Worm (Caenorhabditis elegans): ENCODE measurements around the gene unc-112.

DNA sequence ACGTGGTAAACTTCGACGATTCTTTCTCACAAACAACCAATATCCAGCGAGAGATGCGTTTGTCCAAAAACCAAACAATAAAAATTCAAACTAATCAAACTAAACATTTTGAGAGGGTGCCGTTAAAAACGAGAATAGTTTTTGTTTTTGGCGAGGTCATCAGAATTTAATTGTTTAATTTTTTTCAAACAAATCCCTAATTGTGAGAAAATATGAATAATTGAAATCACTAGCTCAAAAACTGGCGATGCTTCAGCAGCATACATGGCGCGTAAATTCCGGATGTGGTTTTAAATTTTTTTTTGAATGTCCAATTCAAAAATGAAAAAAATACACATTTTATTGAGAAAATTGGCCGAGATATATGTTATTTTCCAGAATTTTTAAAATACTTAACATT lies 23.0 kb upstream of the unc-112 start, which contains the start of gene R08A2.1:
- no peak for TF ChIP-seq W03F9.2 (tag; optimal IDR thresholded peaks at IDR 0.05)
- TF ChIP-seq him-1 (tag; optimal IDR thresholded peaks at IDR 0.05): no peak

Data from whole organism, L4/young adult.